Worm (Caenorhabditis elegans) whole organism, young adult: ENCODE results near the gene his-31.
A peak's percentile ranks its signal among the peaks of the same experiment; 100 is the strongest.

Experiments used
- C17E4.6 ChIP-seq: fragments of 200-800 bp; sonication (Bioruptor generic); IDR thresholded peaks from 2 replicates; pipeline ENCODE4 v1.3.6; 2022; ENCODE audit warnings: missing genetic modification reagents, missing genetic modification characterization, missing compliant biosample characterization
- D2030.7 ChIP-seq: fragments of 200-800 bp; sonication (Bioruptor generic); IDR thresholded peaks from 2 replicates; pipeline ENCODE4 v1.3.6; 2022; ENCODE audit warnings: missing genetic modification reagents, missing genetic modification characterization, missing compliant biosample characterization
- F33H1.4 ChIP-seq: fragments of 200-800 bp; sonication (Bioruptor generic); IDR thresholded peaks from 2 replicates; pipeline ENCODE4 v1.3.6; 2022; ENCODE audit warnings: missing genetic modification reagents, missing genetic modification characterization, missing compliant biosample characterization
- F37B4.10 ChIP-seq: fragments of 200-800 bp; sonication (Bioruptor generic); IDR thresholded peaks from 2 replicates; pipeline ENCODE4 v1.3.6; 2022; ENCODE audit warnings: missing genetic modification characterization, missing compliant biosample characterization
- F39B2.1 ChIP-seq: fragments of 200-800 bp; sonication (Bioruptor generic); IDR thresholded peaks from 2 replicates; pipeline ENCODE4 v1.3.6; 2022; ENCODE audit warnings: missing genetic modification reagents, missing genetic modification characterization, missing compliant biosample characterization
- F55B11.4 ChIP-seq: sonication (generic microtip); optimal IDR thresholded peaks from 2 replicates; lab custom pipeline; 2016; ENCODE audit warnings: missing compliant biosample characterization, missing genetic modification characterization, borderline replicate concordance; ENCODE audit not compliant: insufficient read depth
- K12H6.12 ChIP-seq: fragments of 200-800 bp; sonication (Bioruptor generic); optimal IDR thresholded peaks from 2 replicates; lab custom pipeline; 2018; ENCODE audit warnings: mild to moderate bottlenecking, missing genetic modification characterization, missing compliant biosample characterization
- Y53G8AR.9 ChIP-seq: fragments of 200-800 bp; sonication (Bioruptor generic); conservative IDR thresholded peaks from 2 replicates; pipeline ENCODE4 v1.3.6; 2022; ENCODE audit warnings: missing genetic modification reagents, missing genetic modification characterization, missing compliant biosample characterization
- Y67H2A.10 ChIP-seq: fragments of 200-800 bp; sonication (Bioruptor generic); conservative IDR thresholded peaks from 2 replicates; pipeline ENCODE4 v1.3.6; 2022; ENCODE audit warnings: missing genetic modification reagents, missing genetic modification characterization, missing compliant biosample characterization
- attf-3 ChIP-seq: fragments of 200-800 bp; sonication (Bioruptor generic); conservative IDR thresholded peaks from 2 replicates; pipeline ENCODE4 v1.3.6; 2022; ENCODE audit warnings: missing genetic modification reagents, missing genetic modification characterization, missing compliant biosample characterization
- attf-5 ChIP-seq: fragments of 200-800 bp; sonication (Bioruptor generic); optimal IDR thresholded peaks from 2 replicates; lab custom pipeline; 2018; ENCODE audit warnings: mild to moderate bottlenecking, missing genetic modification characterization, missing compliant biosample characterization
- cebp-1 ChIP-seq, 2 experiments: fragments of 200-800 bp in 1 of 2; sonication (Bioruptor generic) in 1 of 2; sonication (generic microtip) in 1 of 2; IDR thresholded peaks in 1 of 2; optimal IDR thresholded peaks in 1 of 2; 2 replicates each; pipeline versions ENCODE4 v1.3.6 to Lab custom; 2017 to 2022; ENCODE audit warnings: missing compliant biosample characterization in 2 of 2, missing genetic modification characterization in 2 of 2, mild to moderate bottlenecking in 1 of 2, missing genetic modification reagents in 1 of 2, moderate library complexity in 1 of 2
- ceh-27 ChIP-seq: fragments of 200-800 bp; sonication (Bioruptor generic); optimal IDR thresholded peaks from 2 replicates; lab custom pipeline; 2018; ENCODE audit warnings: mild to moderate bottlenecking, missing genetic modification characterization, moderate library complexity, missing compliant biosample characterization
- ceh-91 ChIP-seq: fragments of 200-800 bp; sonication (Bioruptor generic); IDR thresholded peaks from 2 replicates; pipeline ENCODE4 v1.3.6; 2022; ENCODE audit warnings: missing genetic modification reagents, missing genetic modification characterization, missing compliant biosample characterization
- dox-1 ChIP-seq: fragments of 200-800 bp; sonication (Bioruptor generic); IDR thresholded peaks from 2 replicates; pipeline ENCODE4 v1.3.6; 2022; ENCODE audit warnings: missing genetic modification reagents, missing genetic modification characterization, missing compliant biosample characterization
- efl-1 ChIP-seq: fragments of 150-350 bp; optimal IDR thresholded peaks from 2 replicates; lab custom pipeline; 2014; ENCODE audit warnings: missing biosample characterization, missing genetic modification reagents, missing genetic modification characterization
- ekl-4 ChIP-seq: fragments of 200-800 bp; sonication (Bioruptor generic); IDR thresholded peaks from 2 replicates; pipeline ENCODE4 v1.3.6; 2022; ENCODE audit warnings: missing genetic modification reagents, missing genetic modification characterization, missing compliant biosample characterization
- gei-17 ChIP-seq: fragments of 200-800 bp; sonication (Bioruptor generic); optimal IDR thresholded peaks from 2 replicates; lab custom pipeline; 2018; ENCODE audit warnings: mild to moderate bottlenecking, missing genetic modification characterization, missing compliant biosample characterization
- hmg-1.2 ChIP-seq: fragments of 200-800 bp; sonication (Bioruptor generic); IDR thresholded peaks from 2 replicates; pipeline ENCODE4 v1.3.6; 2022; ENCODE audit warnings: missing genetic modification reagents, missing genetic modification characterization, missing compliant biosample characterization
- hsf-1 ChIP-seq: fragments of 200-800 bp; sonication (Bioruptor generic); IDR thresholded peaks from 2 replicates; pipeline ENCODE4 v1.3.6; 2022; ENCODE audit warnings: missing genetic modification reagents, missing genetic modification characterization, missing compliant biosample characterization
- lin-26 ChIP-seq: fragments of 200-800 bp; sonication (Bioruptor generic); IDR thresholded peaks from 2 replicates; pipeline ENCODE4 v1.3.6; 2022; ENCODE audit warnings: missing genetic modification reagents, missing genetic modification characterization, missing compliant biosample characterization
- madf-3 ChIP-seq: fragments of 200-800 bp; sonication (Bioruptor generic); IDR thresholded peaks from 2 replicates; pipeline ENCODE4 v1.3.6; 2022; ENCODE audit warnings: missing genetic modification reagents, missing genetic modification characterization, missing compliant biosample characterization
- madf-8 ChIP-seq: fragments of 200-800 bp; sonication (Bioruptor generic); conservative IDR thresholded peaks from 2 replicates; pipeline ENCODE4 v1.3.6; 2022; ENCODE audit warnings: missing genetic modification reagents, missing genetic modification characterization, missing compliant biosample characterization
- mcd-1 ChIP-seq: fragments of 200-800 bp; sonication (Bioruptor generic); IDR thresholded peaks from 2 replicates; pipeline ENCODE4 v1.3.6; 2022; ENCODE audit warnings: missing genetic modification reagents, missing genetic modification characterization, missing compliant biosample characterization
- mxl-1 ChIP-seq: sonication (generic microtip); optimal IDR thresholded peaks from 2 replicates; lab custom pipeline; 2016; ENCODE audit warnings: missing genetic modification characterization, missing compliant biosample characterization
- nfya-1 ChIP-seq: sonication (generic microtip); optimal IDR thresholded peaks from 2 replicates; lab custom pipeline; 2017; ENCODE audit warnings: antibody characterized with exemption, missing compliant biosample characterization, missing genetic modification characterization, borderline replicate concordance; ENCODE audit not compliant: insufficient read depth
- nfya-2 ChIP-seq: fragments of 200-800 bp; sonication (Bioruptor generic); IDR thresholded peaks from 2 replicates; pipeline ENCODE4 v1.3.6; 2022; ENCODE audit warnings: missing genetic modification reagents, missing genetic modification characterization, missing compliant biosample characterization
- nfyb-1 ChIP-seq: fragments of 200-800 bp; sonication (Bioruptor generic); IDR thresholded peaks from 2 replicates; pipeline ENCODE4 v1.3.6; 2022; ENCODE audit warnings: missing genetic modification reagents, missing genetic modification characterization, missing compliant biosample characterization
- nhr-179 ChIP-seq: sonication (generic microtip); optimal IDR thresholded peaks from 2 replicates; lab custom pipeline; 2016; ENCODE audit warnings: mild to moderate bottlenecking, missing genetic modification characterization, missing compliant biosample characterization
- pbrm-1 ChIP-seq: fragments of 200-800 bp; sonication (Bioruptor generic); IDR thresholded peaks from 2 replicates; pipeline ENCODE4 v1.3.6; 2022; ENCODE audit warnings: missing genetic modification reagents, missing genetic modification characterization, missing compliant biosample characterization
- rcor-1 ChIP-seq: fragments of 200-800 bp; sonication (Bioruptor generic); IDR thresholded peaks from 2 replicates; pipeline ENCODE4 v1.3.6; 2022; ENCODE audit warnings: missing genetic modification reagents, missing genetic modification characterization, missing compliant biosample characterization
- snpc-3.4 ChIP-seq: sonication (generic microtip); optimal IDR thresholded peaks from 2 replicates; lab custom pipeline; 2017; ENCODE audit warnings: missing genetic modification characterization, mild to moderate bottlenecking, missing compliant biosample characterization, antibody characterized with exemption, moderate library complexity, missing genotype, missing genetic modification reagents
- snpc-4 ChIP-seq, 5 experiments: fragments of 150-350 bp in 1 of 5; sonication (generic microtip) in 4 of 5; optimal IDR thresholded peaks; 2 replicates each; lab custom pipeline; 2014 to 2018; ENCODE audit warnings: missing genetic modification characterization in 5 of 5, missing biosample characterization in 3 of 5, antibody characterized with exemption in 2 of 5, mild to moderate bottlenecking in 2 of 5, missing compliant biosample characterization in 2 of 5, missing genotype in 2 of 5, moderate library complexity in 2 of 5, missing genetic modification reagents in 1 of 5
- xnd-1 ChIP-seq: sonication (generic microtip); optimal IDR thresholded peaks from 2 replicates; lab custom pipeline; 2016; ENCODE audit warnings: missing genotype, missing genetic modification reagents, missing genetic modification characterization, missing compliant biosample characterization
- zfh-2 ChIP-seq: fragments of 200-800 bp; sonication (Bioruptor generic); conservative IDR thresholded peaks from 2 replicates; pipeline ENCODE4 v1.3.6; 2022; ENCODE audit warnings: missing genetic modification reagents, missing genetic modification characterization, missing compliant biosample characterization
- ztf-28 ChIP-seq: fragments of 200-800 bp; sonication (Bioruptor generic); IDR thresholded peaks from 2 replicates; pipeline ENCODE4 v1.3.6; 2022; ENCODE audit warnings: missing genetic modification reagents, missing genetic modification characterization, missing compliant biosample characterization
- ztf-6 ChIP-seq: fragments of 200-800 bp; sonication (Bioruptor generic); IDR thresholded peaks from 2 replicates; pipeline ENCODE4 v1.3.6; 2022; ENCODE audit warnings: missing genetic modification reagents, missing genetic modification characterization, missing compliant biosample characterization

his-31 gene

ce11 chrIV:8375381-8375780 lies 41.6 kb upstream of the his-31 start (continued):
- 0 out of 2 replicates have a peak, but pooled peaks have one; percentile 25 for TF ChIP-seq madf-8
- peak; percentile 70 for TF ChIP-seq ceh-27 (GFP tag; lab: Kevin White, UChicago)
- TF ChIP-seq lin-26 (GFP tag; lab: Robert Waterston, UW), result peak; percentile 84
- TF ChIP-seq nfya-2 (GFP tag; lab: Robert Waterston, UW), result no peak
- no peak for TF ChIP-seq F55B11.4 (tag; lab: Kevin White, UChicago)
- 0 out of 2 replicates have a peak, but pooled peaks have one; percentile 43 for TF ChIP-seq Y67H2A.10 (GFP tag; lab: Robert Waterston, UW)
- no peak for TF ChIP-seq F39B2.1 (GFP tag; lab: Robert Waterston, UW)
- TF ChIP-seq attf-5 (GFP tag; lab: Kevin White, UChicago), result peak; percentile 49
- TF ChIP-seq xnd-1 (tag; lab: Kevin White, UChicago), result no peak
- peak; percentile 18 for TF ChIP-seq efl-1 (GFP tag; lab: Kevin White, UChicago)
- no peak for TF ChIP-seq F37B4.10 (GFP tag; lab: Robert Waterston, UW)
- TF ChIP-seq ztf-28 (GFP tag; lab: Robert Waterston, UW), result no peak
- TF ChIP-seq snpc-4 (GFP tag; optimal IDR thresholded peaks at IDR 0.05; lab: Kevin White, UChicago), result peak; percentile 86
- TF ChIP-seq snpc-4 (tag; optimal IDR thresholded peaks at IDR 0.05; lab: Kevin White, UChicago), result peak in 3 of 4 experiments; percentile 70 to 74 (median 71)
- TF ChIP-seq ekl-4 (GFP tag; lab: Robert Waterston, UW), result peak; percentile 66
- TF ChIP-seq mcd-1 (GFP tag; lab: Robert Waterston, UW), result peak; percentile 59; the same call in 1 of the 2 replicates
- TF ChIP-seq C17E4.6 (GFP tag; lab: Robert Waterston, UW), result peak; percentile 43; the same call in 1 of the 2 replicates
- peak; percentile 62; the same call in 1 of the 2 replicates for TF ChIP-seq pbrm-1 (GFP tag; lab: Robert Waterston, UW)
- no peak for TF ChIP-seq ceh-91
- no peak for TF ChIP-seq zfh-2 (GFP tag; lab: Robert Waterston, UW)
- TF ChIP-seq hsf-1 (GFP tag; lab: Robert Waterston, UW), result no peak
- TF ChIP-seq K12H6.12 (tag; lab: Kevin White, UChicago), result peak; percentile 9
- peak; percentile 71 for TF ChIP-seq rcor-1 (GFP tag; lab: Robert Waterston, UW)
- TF ChIP-seq D2030.7 (GFP tag; lab: Robert Waterston, UW), result peak; percentile 47; the same call in 1 of the 2 replicates
- peak; percentile 76 for TF ChIP-seq mxl-1 (tag; lab: Kevin White, UChicago)
- TF ChIP-seq attf-3 (GFP tag; lab: Robert Waterston, UW), result peak; percentile 67
- TF ChIP-seq hmg-1.2 (GFP tag; lab: Robert Waterston, UW), result peak; percentile 63
- TF ChIP-seq nhr-179 (tag; lab: Kevin White, UChicago), result no peak
- TF ChIP-seq dox-1 (GFP tag; lab: Robert Waterston, UW), result peak; percentile 82
- no peak for TF ChIP-seq gei-17 (GFP tag; lab: Kevin White, UChicago)
- TF ChIP-seq ztf-6 (GFP tag; lab: Robert Waterston, UW), result 0 out of 2 replicates have a peak, but pooled peaks have one; percentile 48
- TF ChIP-seq snpc-3.4, result peak; percentile 82
- 0 out of 2 replicates have a peak, but pooled peaks have one; percentile 9 for TF ChIP-seq cebp-1 (GFP tag; IDR thresholded peaks at IDR 0.05; lab: Robert Waterston, UW)
- TF ChIP-seq cebp-1 (tag; optimal IDR thresholded peaks at IDR 0.05; lab: Kevin White, UChicago), result peak; percentile 70
- TF ChIP-seq nfya-1 (tag; lab: Kevin White, UChicago), result no peak
- TF ChIP-seq madf-3 (GFP tag; lab: Robert Waterston, UW), result no peak
- TF ChIP-seq Y53G8AR.9 (GFP tag; lab: Robert Waterston, UW), result peak; percentile 80
- peak; percentile 59 for TF ChIP-seq F33H1.4 (GFP tag; lab: Robert Waterston, UW)
- peak; percentile 83 for TF ChIP-seq nfyb-1 (GFP tag; lab: Robert Waterston, UW)
